Worm (Caenorhabditis elegans): ENCODE data around the gene mdt-26.

DNA sequence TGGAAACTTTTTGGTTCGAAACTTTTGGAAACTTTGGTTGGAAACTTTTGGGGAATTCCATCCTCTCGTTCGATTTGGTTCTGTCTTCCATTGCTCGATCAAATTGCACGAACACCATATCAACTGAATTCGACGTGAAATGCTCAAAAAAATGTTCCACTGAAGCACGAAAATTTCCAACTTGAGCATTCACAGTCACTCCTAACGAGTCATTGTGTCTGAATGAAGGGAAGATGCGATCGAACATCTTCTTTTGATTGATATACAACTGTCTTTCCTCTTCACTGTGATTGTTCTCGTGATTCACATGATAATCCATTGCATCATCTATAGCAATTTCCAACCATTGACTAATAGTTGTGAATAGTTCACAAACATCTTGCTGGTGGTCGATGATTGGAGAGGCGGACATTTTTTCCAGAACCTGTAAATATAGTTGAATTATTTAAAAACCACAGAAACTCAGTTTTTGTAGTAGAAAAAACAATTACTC is 32.6 kb upstream of the mdt-26 start, which contains the start of gene F59E12.15:
- TF ChIP-seq W03F9.2 (tag; optimal IDR thresholded peaks at IDR 0.05) (no peak), him-1 (tag; optimal IDR thresholded peaks at IDR 0.05) (no peak)

Measured in whole organism, L4/young adult.